Fruit fly (Drosophila melanogaster) whole organism, pupa: ENCODE results near the gene CG4116.
A peak's percentile ranks its signal among the peaks of the same experiment; 100 is the strongest.

ENCODE experiments used
- CG10348 ChIP-seq: fragments of 200-800 bp; sonication (Bioruptor generic); IDR thresholded peaks from 2 replicates; pipeline ENCODE4 v1.3.6; 2022; ENCODE audit warnings: missing biosample characterization, missing genetic modification characterization
- CG12605 ChIP-seq: fragments of 200-800 bp; sonication (Bioruptor generic); IDR thresholded peaks from 2 replicates; pipeline ENCODE4 v1.3.6; 2022; ENCODE audit warnings: missing biosample characterization, missing genetic modification characterization
- CG13204 ChIP-seq: fragments of 200-800 bp; sonication (Bioruptor generic); optimal IDR thresholded peaks from 2 replicates; lab custom pipeline; 2018; ENCODE audit warnings: missing biosample characterization, mild to moderate bottlenecking, missing genetic modification characterization, moderate library complexity
- CG14655 ChIP-seq: fragments of 200-800 bp; sonication (Bioruptor generic); optimal IDR thresholded peaks from 3 replicates; lab custom pipeline; 2017; ENCODE audit warnings: mild to moderate bottlenecking, missing biosample characterization, missing genetic modification reagents, missing genetic modification characterization
- CG15710 ChIP-seq: fragments of 200-800 bp; sonication (Bioruptor generic); optimal IDR thresholded peaks from 2 replicates; lab custom pipeline; 2018; ENCODE audit warnings: missing biosample characterization, mild to moderate bottlenecking, missing genetic modification characterization, moderate library complexity
- CG17806 ChIP-seq: fragments of 200-800 bp; sonication (Bioruptor generic); optimal IDR thresholded peaks from 2 replicates; lab custom pipeline; 2018; ENCODE audit warnings: missing biosample characterization, mild to moderate bottlenecking, missing genetic modification characterization, moderate library complexity
- CG32121 ChIP-seq: fragments of 200-800 bp; sonication (Bioruptor generic); IDR thresholded peaks from 2 replicates; pipeline ENCODE4 v1.3.6; 2022; ENCODE audit warnings: missing biosample characterization, missing genetic modification characterization
- CG34367 ChIP-seq: fragments of 200-800 bp; sonication (Bioruptor generic); optimal IDR thresholded peaks from 2 replicates; lab custom pipeline; 2018; ENCODE audit warnings: missing biosample characterization, mild to moderate bottlenecking, missing genetic modification characterization
- CG4496 ChIP-seq: fragments of 200-800 bp; sonication (Bioruptor generic); IDR thresholded peaks from 3 replicates; pipeline ENCODE4 v1.3.6; 2022; ENCODE audit warnings: missing biosample characterization, missing genetic modification characterization
- CG8159 ChIP-seq: fragments of 200-800 bp; sonication (Bioruptor generic); optimal IDR thresholded peaks from 3 replicates; lab custom pipeline; 2018; ENCODE audit warnings: missing biosample characterization, mild to moderate bottlenecking, missing genetic modification characterization, moderate library complexity
- CG8301 ChIP-seq: fragments of 200-800 bp; sonication (Bioruptor generic); optimal IDR thresholded peaks from 2 replicates; lab custom pipeline; 2018; ENCODE audit warnings: missing biosample characterization, mild to moderate bottlenecking, missing genetic modification characterization
- CG9948 ChIP-seq: fragments of 200-800 bp; sonication (Bioruptor generic); optimal IDR thresholded peaks from 2 replicates; lab custom pipeline; 2018; ENCODE audit warnings: missing biosample characterization, mild to moderate bottlenecking, missing genetic modification characterization, moderate library complexity
- D1 ChIP-seq: fragments of 200-800 bp; sonication (Bioruptor generic); optimal IDR thresholded peaks from 2 replicates; lab custom pipeline; 2018; ENCODE audit warnings: missing biosample characterization, mild to moderate bottlenecking, missing genetic modification characterization, moderate library complexity
- EcR ChIP-seq: fragments of 200-800 bp; sonication (Bioruptor generic); optimal IDR thresholded peaks from 3 replicates; lab custom pipeline; 2019; ENCODE audit warnings: missing biosample characterization, missing genetic modification characterization, mild to moderate bottlenecking, moderate library complexity, missing genetic modification reagents
- Ets98B ChIP-seq: fragments of 200-800 bp; sonication (Bioruptor generic); IDR thresholded peaks from 2 replicates; pipeline ENCODE4 v1.3.6; 2022; ENCODE audit warnings: missing biosample characterization, missing genetic modification characterization
- Pif1A ChIP-seq: fragments of 200-800 bp; sonication (Bioruptor generic); optimal IDR thresholded peaks from 3 replicates; lab custom pipeline; 2016; ENCODE audit warnings: missing biosample characterization, missing genetic modification characterization
- Pif1B ChIP-seq: fragments of 200-800 bp; sonication (Bioruptor generic); optimal IDR thresholded peaks from 3 replicates; lab custom pipeline; 2016; ENCODE audit warnings: missing biosample characterization, missing genetic modification characterization
- Snoo ChIP-seq: fragments of 200-800 bp; sonication (Bioruptor generic); optimal IDR thresholded peaks from 3 replicates; lab custom pipeline; 2017; ENCODE audit warnings: missing biosample characterization, mild to moderate bottlenecking, missing genetic modification characterization, inconsistent platforms
- fd96Ca ChIP-seq: fragments of 200-800 bp; sonication (Bioruptor generic); IDR thresholded peaks from 3 replicates; pipeline ENCODE4 v1.3.6; 2022; ENCODE audit warnings: missing biosample characterization, missing genetic modification characterization
- gl ChIP-seq: fragments of 200-800 bp; sonication (Bioruptor generic); optimal IDR thresholded peaks from 2 replicates; lab custom pipeline; 2018; ENCODE audit warnings: missing biosample characterization, mild to moderate bottlenecking, missing genetic modification characterization
- rn ChIP-seq: fragments of 200-800 bp; sonication (Bioruptor generic); IDR thresholded peaks from 2 replicates; pipeline ENCODE4 v1.3.6; 2022; ENCODE audit warnings: missing biosample characterization, missing genetic modification characterization

The CG4116 gene

dm6 chrX:3067462-3067861 is at the start of gene CG4116:
Gene CG4116, minus strand, starts transcription at chrX:3067562.
- TF ChIP-seq gl (tag; lab: Kevin White, UChicago) (no peak), Ets98B (GFP tag; lab: Robert Waterston, UW) (no peak), Pif1A (GFP tag; lab: Kevin White, UChicago) (no peak), CG14655 (GFP tag; lab: Kevin White, UChicago) (no peak), rn (GFP tag; lab: Robert Waterston, UW) (no peak), CG9948 (no peak), Snoo (tag; lab: Kevin White, UChicago) (no peak), CG34367 (tag; lab: Kevin White, UChicago) (no peak), CG15710 (no peak), CG10348 (GFP tag; lab: Robert Waterston, UW) (no peak), D1 (tag; lab: Kevin White, UChicago) (no peak)

- TF ChIP-seq CG8301 (no peak), Ets98B (GFP tag; lab: Robert Waterston, UW) (peak; percentile 38; the same call in 1 of the 2 replicates), CG17806 (tag; lab: Kevin White, UChicago) (no peak), CG34367 (tag; lab: Kevin White, UChicago) (no peak), CG4496 (GFP tag; lab: Robert Waterston, UW) (peak; percentile 71; the same call in 1 of the 3 replicates), fd96Ca (GFP tag; lab: Robert Waterston, UW) (no peak), CG15710 (peak; percentile 51), CG12605 (GFP tag; lab: Robert Waterston, UW) (peak; percentile 68), CG14655 (GFP tag; lab: Kevin White, UChicago) (no peak), gl (tag; lab: Kevin White, UChicago) (no peak), rn (GFP tag; lab: Robert Waterston, UW) (no peak), CG10348 (GFP tag; lab: Robert Waterston, UW) (no peak), CG9948 (peak; percentile 14), CG32121 (GFP tag; lab: Robert Waterston, UW) (peak; percentile 57), D1 (tag; lab: Kevin White, UChicago) (no peak)
Observed at dm6 chrX:3108903-3109302, 41.5 kb upstream of the CG4116 start.

dm6 chrX:3099913-3100275 is 32.5 kb upstream of the CG4116 start:
- TF ChIP-seq Pif1B (GFP tag; lab: Kevin White, UChicago): peak; percentile 12
- TF ChIP-seq Ets98B (GFP tag; lab: Robert Waterston, UW): 0 out of 2 replicates have a peak, but pooled peaks have one; percentile 13
- peak; percentile 7 for TF ChIP-seq CG8159 (tag; lab: Kevin White, UChicago)
- TF ChIP-seq gl (tag; lab: Kevin White, UChicago): peak; percentile 10
- TF ChIP-seq fd96Ca (GFP tag; lab: Robert Waterston, UW): peak; percentile 40; the same call in 1 of the 3 replicates
- no peak for TF ChIP-seq CG10348 (GFP tag; lab: Robert Waterston, UW)
- TF ChIP-seq CG9948: no peak
- TF ChIP-seq CG32121 (GFP tag; lab: Robert Waterston, UW): 0 out of 2 replicates have a peak, but pooled peaks have one; percentile 13
- TF ChIP-seq Snoo (tag; lab: Kevin White, UChicago): no peak
- TF ChIP-seq EcR (GFP tag; lab: Kevin White, UChicago): no peak
- TF ChIP-seq CG14655 (GFP tag; lab: Kevin White, UChicago): peak; percentile 13
- TF ChIP-seq CG12605 (GFP tag; lab: Robert Waterston, UW): peak; percentile 68
- no peak for TF ChIP-seq CG34367 (tag; lab: Kevin White, UChicago)
- TF ChIP-seq CG13204: peak; percentile 50
- peak; percentile 36 for TF ChIP-seq CG17806 (tag; lab: Kevin White, UChicago)
- TF ChIP-seq CG8301: no peak
- peak; percentile 33 for TF ChIP-seq Pif1A (GFP tag; lab: Kevin White, UChicago)
- peak; percentile 28 for TF ChIP-seq CG15710
- TF ChIP-seq CG4496 (GFP tag; lab: Robert Waterston, UW): peak; percentile 70
- TF ChIP-seq rn (GFP tag; lab: Robert Waterston, UW): peak; percentile 40; the same call in 1 of the 2 replicates
- no peak for TF ChIP-seq D1 (tag; lab: Kevin White, UChicago)

- TF ChIP-seq CG32121 (GFP tag; lab: Robert Waterston, UW) (peak; percentile 13; the same call in 1 of the 2 replicates), D1 (tag; lab: Kevin White, UChicago) (peak; percentile 63), CG4496 (GFP tag; lab: Robert Waterston, UW) (peak; percentile 73; the same call in 2 of the 3 replicates), fd96Ca (GFP tag; lab: Robert Waterston, UW) (no peak), Pif1B (GFP tag; lab: Kevin White, UChicago) (no peak), EcR (GFP tag; lab: Kevin White, UChicago) (peak; percentile 40), Ets98B (GFP tag; lab: Robert Waterston, UW) (peak; percentile 16; the same call in 1 of the 2 replicates)
Observed at dm6 chrX:3099161-3099912, 32.0 kb upstream of the CG4116 start.

dm6 chrX:3097008-3097407 is 29.6 kb upstream of the CG4116 start:
- TF ChIP-seq CG14655 (GFP tag; lab: Kevin White, UChicago) (peak; percentile 86), CG9948 (peak; percentile 79), EcR (GFP tag; lab: Kevin White, UChicago) (no peak), CG13204 (peak; percentile 78), D1 (tag; lab: Kevin White, UChicago) (peak; percentile 68), CG4496 (GFP tag; lab: Robert Waterston, UW) (peak; percentile 83), CG12605 (GFP tag; lab: Robert Waterston, UW) (peak; percentile 79), Ets98B (GFP tag; lab: Robert Waterston, UW) (peak; percentile 72), Pif1B (GFP tag; lab: Kevin White, UChicago) (peak; percentile 82), CG10348 (GFP tag; lab: Robert Waterston, UW) (no peak), fd96Ca (GFP tag; lab: Robert Waterston, UW) (peak; percentile 85), CG17806 (tag; lab: Kevin White, UChicago) (peak; percentile 87), rn (GFP tag; lab: Robert Waterston, UW) (peak; percentile 78), Snoo (tag; lab: Kevin White, UChicago) (peak; percentile 79), CG34367 (tag; lab: Kevin White, UChicago) (peak; percentile 87), CG15710 (peak; percentile 89), CG8301 (peak; percentile 82), Pif1A (GFP tag; lab: Kevin White, UChicago) (peak; percentile 83), CG8159 (tag; lab: Kevin White, UChicago) (peak; percentile 89), CG32121 (GFP tag; lab: Robert Waterston, UW) (no peak), gl (tag; lab: Kevin White, UChicago) (peak; percentile 83)
